Fruit fly (Drosophila melanogaster): ENCODE data around the gene CG16964.
A peak's percentile ranks its signal among the peaks of the same experiment; 100 is the strongest.

Gene CG16964

dm6 chr2L:11949917-11950316 is 2.2 kb downstream of the CG16964 start:
- TF ChIP-seq dmrt93B (GFP tag; optimal IDR thresholded peaks at IDR 0.05) (peak; percentile 10), pan (optimal IDR thresholded peaks at IDR 0.05) (no peak), CG32264 (GFP tag; optimal IDR thresholded peaks at IDR 0.05) (no peak), jim (GFP tag; optimal IDR thresholded peaks at IDR 0.05) (no peak), foxo (GFP tag; optimal IDR thresholded peaks at IDR 0.05) (peak in 1 of 2 experiments; percentile 37), Sp1 (GFP tag; optimal IDR thresholded peaks at IDR 0.05) (no peak), sv (GFP tag; optimal IDR thresholded peaks at IDR 0.05) (no peak), HLH106 (tag; optimal IDR thresholded peaks at IDR 0.05) (peak; percentile 12), ey (GFP tag; optimal IDR thresholded peaks at IDR 0.05) (peak; percentile 29), rgr (GFP tag; optimal IDR thresholded peaks at IDR 0.05) (peak; percentile 42), N (GFP tag; optimal IDR thresholded peaks at IDR 0.05) (no peak), Hnf4 (GFP tag; optimal IDR thresholded peaks at IDR 0.05) (no peak), dl (GFP tag; optimal IDR thresholded peaks at IDR 0.05; ENCODE audit: insufficient read depth in 1 of 2, partially characterized antibody in 2 of 2) (no peak), Jra (GFP tag; optimal IDR thresholded peaks at IDR 0.05) (no peak), Myc (optimal IDR thresholded peaks at IDR 0.05) (no peak)

- TF ChIP-seq pan (optimal IDR thresholded peaks at IDR 0.05) = no peak
- TF ChIP-seq Sp1 (GFP tag; optimal IDR thresholded peaks at IDR 0.05) = no peak
- no peak for TF ChIP-seq sage (GFP tag; optimal IDR thresholded peaks at IDR 0.05)
- no peak for TF ChIP-seq Dif (GFP tag; optimal IDR thresholded peaks at IDR 0.05; ENCODE audit: partially characterized antibody)
- TF ChIP-seq HLH106 (tag; optimal IDR thresholded peaks at IDR 0.05) = no peak
- no peak for TF ChIP-seq rgr (GFP tag; optimal IDR thresholded peaks at IDR 0.05)
These were observed 8.1 kb downstream of the CG16964 start for dm6 chr2L:11955839-11956238.

dm6 chr2L:11958729-11959128 is 11.0 kb downstream of the CG16964 start:
- TF ChIP-seq Hr78 (GFP tag; optimal IDR thresholded peaks at IDR 0.05) (no peak), dl (GFP tag; optimal IDR thresholded peaks at IDR 0.05; ENCODE audit: insufficient read depth in 1 of 2, partially characterized antibody in 2 of 2) (no peak), Hr83 (GFP tag; optimal IDR thresholded peaks at IDR 0.05; ENCODE audit: poor library complexity, severe bottlenecking) (no peak), Sp1 (GFP tag; optimal IDR thresholded peaks at IDR 0.05) (no peak), usp (GFP tag; optimal IDR thresholded peaks at IDR 0.05) (no peak), jim (GFP tag; optimal IDR thresholded peaks at IDR 0.05) (no peak), Hnf4 (GFP tag; optimal IDR thresholded peaks at IDR 0.05) (no peak), ey (GFP tag; optimal IDR thresholded peaks at IDR 0.05) (no peak), N (GFP tag; optimal IDR thresholded peaks at IDR 0.05) (no peak), Dfd (GFP tag; optimal IDR thresholded peaks at IDR 0.05) (no peak), OdsH (GFP tag; optimal IDR thresholded peaks at IDR 0.05) (no peak), Mio (GFP tag; optimal IDR thresholded peaks at IDR 0.05) (no peak), CrebA (GFP tag; optimal IDR thresholded peaks at IDR 0.05; ENCODE audit: borderline replicate concordance) (no peak), sage (GFP tag; optimal IDR thresholded peaks at IDR 0.05) (no peak), fru (GFP tag; optimal IDR thresholded peaks at IDR 0.05) (no peak), sv (GFP tag; optimal IDR thresholded peaks at IDR 0.05) (no peak), woc (GFP tag; optimal IDR thresholded peaks at IDR 0.05) (no peak), GATAd (GFP tag; optimal IDR thresholded peaks at IDR 0.05) (no peak), Myc (optimal IDR thresholded peaks at IDR 0.05) (no peak), brk (GFP tag; optimal IDR thresholded peaks at IDR 0.05) (no peak)

dm6 chr2L:11960909-11961308 is 13.2 kb downstream of the CG16964 start:
- TF ChIP-seq Sp1 (GFP tag; optimal IDR thresholded peaks at IDR 0.05) = no peak
- TF ChIP-seq dsf (GFP tag; optimal IDR thresholded peaks at IDR 0.05; ENCODE audit: borderline replicate concordance) = no peak
- no peak for TF ChIP-seq ey (GFP tag; optimal IDR thresholded peaks at IDR 0.05)
- TF ChIP-seq Rel (GFP tag; optimal IDR thresholded peaks at IDR 0.05) = no peak
- TF ChIP-seq Rel (tag; optimal IDR thresholded peaks at IDR 0.05) = no peak
- no peak for TF ChIP-seq usp (GFP tag; optimal IDR thresholded peaks at IDR 0.05)
- no peak for TF ChIP-seq Hr83 (GFP tag; optimal IDR thresholded peaks at IDR 0.05; ENCODE audit: poor library complexity, severe bottlenecking)
- TF ChIP-seq lola (GFP tag; optimal IDR thresholded peaks at IDR 0.05) = no peak
- TF ChIP-seq Hr78 (GFP tag; optimal IDR thresholded peaks at IDR 0.05) = no peak
- TF ChIP-seq Dfd (GFP tag; optimal IDR thresholded peaks at IDR 0.05) = no peak
